Fruit fly (Drosophila melanogaster) whole organism, embryonic: ENCODE results near the gene CG5565.
A peak's percentile ranks its signal among the peaks of the same experiment; 100 is the strongest.

ENCODE experiments used
- Atf-2 ChIP-seq: fragments of 200-800 bp; sonication (Bioruptor generic); optimal IDR thresholded peaks from 2 replicates; lab custom pipeline; 2016; ENCODE audit warnings: missing biosample characterization, missing genetic modification characterization
- Bdp1 ChIP-seq: fragments of 200-800 bp; sonication (Bioruptor generic); optimal IDR thresholded peaks from 3 replicates; lab custom pipeline; 2016; ENCODE audit warnings: missing biosample characterization, missing genetic modification characterization
- Blimp-1 ChIP-seq: fragments of 200-800 bp; sonication (Bioruptor generic); optimal IDR thresholded peaks from 3 replicates; lab custom pipeline; 2018; ENCODE audit warnings: missing biosample characterization, missing genetic modification characterization, mild to moderate bottlenecking, moderate library complexity, missing genetic modification reagents
- BtbVII ChIP-seq: fragments of 200-800 bp; sonication (Bioruptor generic); optimal IDR thresholded peaks from 3 replicates; lab custom pipeline; 2017; ENCODE audit warnings: missing biosample characterization, mild to moderate bottlenecking, missing genetic modification characterization
- Bteb2 ChIP-seq: fragments of 200-800 bp; sonication (Bioruptor generic); optimal IDR thresholded peaks from 2 replicates; lab custom pipeline; 2016; ENCODE audit warnings: missing biosample characterization, missing genetic modification characterization
- CG12071 ChIP-seq: fragments of 200-800 bp; sonication (Bioruptor generic); optimal IDR thresholded peaks from 3 replicates; lab custom pipeline; 2018; ENCODE audit warnings: missing biosample characterization, mild to moderate bottlenecking, missing genetic modification characterization
- CG12391 ChIP-seq: fragments of 200-800 bp; sonication (Bioruptor generic); optimal IDR thresholded peaks from 3 replicates; lab custom pipeline; 2018; ENCODE audit warnings: missing biosample characterization, mild to moderate bottlenecking, missing genetic modification characterization, moderate library complexity
- CG14050 ChIP-seq: fragments of 200-800 bp; sonication (Bioruptor generic); IDR thresholded peaks from 3 replicates; pipeline ENCODE4 v1.3.6; 2022; ENCODE audit warnings: missing biosample characterization, missing genetic modification characterization
- CG14860 ChIP-seq: fragments of 200-800 bp; sonication (Bioruptor generic); IDR thresholded peaks from 3 replicates; pipeline ENCODE4 v1.3.6; 2022; ENCODE audit warnings: missing biosample characterization, missing genetic modification characterization; ENCODE audit not compliant: partially characterized antibody
- CG17568 ChIP-seq: fragments of 200-800 bp; sonication (Bioruptor generic); optimal IDR thresholded peaks from 2 replicates; lab custom pipeline; 2018; ENCODE audit warnings: missing biosample characterization, mild to moderate bottlenecking, missing genetic modification characterization, moderate library complexity
- CG18011 ChIP-seq: fragments of 200-800 bp; sonication (Bioruptor generic); optimal IDR thresholded peaks from 2 replicates; lab custom pipeline; 2017; ENCODE audit warnings: missing biosample characterization, missing genetic modification characterization, mild to moderate bottlenecking, moderate library complexity, missing genotype
- CG18262 ChIP-seq: fragments of 200-800 bp; optimal IDR thresholded peaks from 3 replicates; lab custom pipeline; 2019; ENCODE audit warnings: missing biosample characterization, mild to moderate bottlenecking, missing genetic modification characterization, moderate library complexity
- CG30020 ChIP-seq: fragments of 200-800 bp; optimal IDR thresholded peaks from 2 replicates; lab custom pipeline; 2019; ENCODE audit warnings: missing biosample characterization, mild to moderate bottlenecking, missing genetic modification characterization, moderate library complexity
- CG30403 ChIP-seq: fragments of 200-800 bp; sonication (Bioruptor generic); optimal IDR thresholded peaks from 3 replicates; lab custom pipeline; 2016; ENCODE audit warnings: missing biosample characterization, missing genetic modification characterization
- CG32767 ChIP-seq: fragments of 200-800 bp; sonication (Bioruptor generic); IDR thresholded peaks from 2 replicates; pipeline ENCODE4 v1.3.6; 2022; ENCODE audit warnings: missing biosample characterization, missing genetic modification characterization
- CG3281 ChIP-seq: fragments of 200-800 bp; sonication (Bioruptor generic); optimal IDR thresholded peaks from 3 replicates; lab custom pipeline; 2017; ENCODE audit warnings: missing biosample characterization, mild to moderate bottlenecking, missing genetic modification characterization
- CG3726 ChIP-seq: fragments of 200-800 bp; sonication (Bioruptor generic); IDR thresholded peaks from 3 replicates; pipeline ENCODE4, ENCODE4 v1.3.6; 2022; ENCODE audit warnings: missing biosample characterization, missing genetic modification characterization
- CG6254 ChIP-seq: fragments of 200-800 bp; sonication (Bioruptor generic); optimal IDR thresholded peaks from 3 replicates; lab custom pipeline; 2017; ENCODE audit warnings: mild to moderate bottlenecking, missing biosample characterization, missing genetic modification reagents, missing genetic modification characterization
- CG6683 ChIP-seq: fragments of 200-800 bp; sonication (Bioruptor generic); optimal IDR thresholded peaks from 2 replicates; lab custom pipeline; 2017; ENCODE audit warnings: missing biosample characterization, mild to moderate bottlenecking, missing genetic modification characterization, missing genetic modification reagents
- CG8089 ChIP-seq: fragments of 200-800 bp; sonication (Bioruptor generic); optimal IDR thresholded peaks from 3 replicates; lab custom pipeline; 2016; ENCODE audit warnings: missing biosample characterization, missing genetic modification characterization
- CG9609 ChIP-seq: fragments of 200-800 bp; sonication (Bioruptor generic); optimal IDR thresholded peaks from 3 replicates; lab custom pipeline; 2016; ENCODE audit warnings: missing biosample characterization, missing genetic modification characterization
- CG9727 ChIP-seq: fragments of 200-800 bp; sonication (Bioruptor generic); optimal IDR thresholded peaks from 3 replicates; lab custom pipeline; 2017; ENCODE audit warnings: missing biosample characterization, mild to moderate bottlenecking, missing genetic modification characterization
- CG9797 ChIP-seq: fragments of 200-800 bp; sonication (Bioruptor generic); optimal IDR thresholded peaks from 3 replicates; lab custom pipeline; 2018; ENCODE audit warnings: missing biosample characterization, mild to moderate bottlenecking, missing genetic modification characterization
- Ets65A ChIP-seq: fragments of 200-800 bp; sonication (Bioruptor generic); peaks from one replicate; lab custom pipeline; 2016; ENCODE audit warnings: missing biosample characterization, missing genetic modification characterization
- Jarid2 ChIP-seq: fragments of 200-800 bp; sonication (Bioruptor generic); optimal IDR thresholded peaks from 3 replicates; lab custom pipeline; 2017; ENCODE audit warnings: mild to moderate bottlenecking, missing biosample characterization, missing genetic modification reagents, missing genetic modification characterization
- Lhr ChIP-seq: fragments of 200-800 bp; sonication (Bioruptor generic); optimal IDR thresholded peaks from 3 replicates; lab custom pipeline; 2017; ENCODE audit warnings: mild to moderate bottlenecking, missing biosample characterization, missing genetic modification reagents, missing genetic modification characterization
- MBD-R2 ChIP-seq: fragments of 200-800 bp; sonication (Bioruptor generic); IDR thresholded peaks from 2 replicates; pipeline ENCODE4 v1.3.6; 2022; ENCODE audit warnings: missing biosample characterization, missing genetic modification characterization
- NC2β ChIP-seq: fragments of 200-800 bp; sonication (Bioruptor generic); optimal IDR thresholded peaks from 2 replicates; lab custom pipeline; 2016; ENCODE audit warnings: missing biosample characterization, missing genetic modification characterization
- NfI ChIP-seq: fragments of 200-800 bp; sonication (Bioruptor generic); optimal IDR thresholded peaks from 3 replicates; lab custom pipeline; 2018; ENCODE audit warnings: missing biosample characterization, mild to moderate bottlenecking, missing genetic modification characterization, moderate library complexity
- Spps ChIP-seq: fragments of 200-800 bp; sonication (Bioruptor generic); optimal IDR thresholded peaks from 2 replicates; lab custom pipeline; 2018; ENCODE audit warnings: missing biosample characterization, mild to moderate bottlenecking, missing genetic modification characterization
- Usf ChIP-seq: fragments of 200-800 bp; sonication (Bioruptor generic); optimal IDR thresholded peaks from 2 replicates; lab custom pipeline; 2017; ENCODE audit warnings: missing genotype, missing biosample characterization, missing genetic modification characterization
- ac ChIP-seq: fragments of 200-800 bp; sonication (Bioruptor generic); optimal IDR thresholded peaks from 3 replicates; lab custom pipeline; 2017; ENCODE audit warnings: missing biosample characterization, mild to moderate bottlenecking, missing genetic modification characterization
- az2 ChIP-seq: fragments of 200-800 bp; sonication (Bioruptor generic); optimal IDR thresholded peaks from 3 replicates; lab custom pipeline; 2016; ENCODE audit warnings: missing biosample characterization, missing genetic modification characterization
- cad ChIP-seq: fragments of >200 bp; optimal IDR thresholded peaks from 2 replicates; lab custom pipeline; 2017; ENCODE audit warnings: missing biosample characterization, missing genetic modification characterization
- chinmo ChIP-seq: fragments of 200-800 bp; sonication (Bioruptor generic); IDR thresholded peaks from 4 replicates; pipeline ENCODE4 v1.3.6; 2022; ENCODE audit warnings: missing biosample characterization, missing genetic modification characterization; ENCODE audit not compliant: partially characterized antibody
- ci ChIP-seq: fragments of 200-800 bp; sonication (Bioruptor generic); IDR thresholded peaks from 3 replicates; pipeline ENCODE4 v1.3.6; 2022; ENCODE audit warnings: missing biosample characterization, missing genetic modification characterization
- eve ChIP-seq, 2 experiments: fragments of >200 bp; optimal IDR thresholded peaks; 2 replicates each; lab custom pipeline; 2017; ENCODE audit warnings: missing biosample characterization in 2 of 2, missing genetic modification characterization in 2 of 2
- gfzf ChIP-seq: fragments of 200-800 bp; sonication (Bioruptor generic); optimal IDR thresholded peaks from 2 replicates; lab custom pipeline; 2016; ENCODE audit warnings: missing biosample characterization, mild to moderate bottlenecking, missing genetic modification characterization, moderate library complexity
- mam ChIP-seq: fragments of 200-800 bp; sonication (Bioruptor generic); optimal IDR thresholded peaks from 3 replicates; lab custom pipeline; 2016; ENCODE audit warnings: missing biosample characterization, missing genetic modification characterization
- nmo ChIP-seq: fragments of 200-800 bp; sonication (Bioruptor generic); optimal IDR thresholded peaks from 2 replicates; lab custom pipeline; 2018; ENCODE audit warnings: missing biosample characterization, mild to moderate bottlenecking, missing genetic modification characterization, moderate library complexity
- org-1 ChIP-seq: fragments of 200-800 bp; sonication (Bioruptor generic); optimal IDR thresholded peaks from 2 replicates; lab custom pipeline; 2017; ENCODE audit warnings: missing biosample characterization, missing genetic modification characterization
- prd ChIP-seq, 3 experiments: fragments of >200 bp in 2 of 3; fragments of 200-800 bp in 1 of 3; sonication (Bioruptor generic) in 1 of 3; optimal IDR thresholded peaks in 2 of 3; IDR thresholded peaks in 1 of 3; 2 replicates in 2 of 3; 3 replicates in 1 of 3; pipeline versions ENCODE4 v1.3.6 to Lab custom; 2017 to 2022; ENCODE audit warnings: missing biosample characterization in 1 of 3, missing genetic modification characterization in 1 of 3
- ro ChIP-seq: fragments of 200-800 bp; sonication (Bioruptor generic); IDR thresholded peaks from 2 replicates; pipeline ENCODE4 v1.3.6; 2022; ENCODE audit warnings: missing biosample characterization, missing genetic modification characterization
- row ChIP-seq: fragments of 200-800 bp; sonication (Bioruptor generic); IDR thresholded peaks from 3 replicates; pipeline ENCODE4 v1.3.6; 2022; ENCODE audit warnings: missing biosample characterization, missing genetic modification characterization
- seq ChIP-seq: fragments of 200-800 bp; sonication (Bioruptor generic); IDR thresholded peaks from 2 replicates; pipeline ENCODE4 v1.3.6; 2022; ENCODE audit warnings: missing biosample characterization, missing genetic modification characterization
- sisA ChIP-seq: fragments of 200-800 bp; sonication (Bioruptor generic); IDR thresholded peaks from 2 replicates; pipeline ENCODE4 v1.3.6; 2022; ENCODE audit warnings: missing biosample characterization, missing genetic modification characterization
- tio ChIP-seq: fragments of 200-800 bp; sonication (Bioruptor generic); optimal IDR thresholded peaks from 2 replicates; lab custom pipeline; 2017; ENCODE audit warnings: missing biosample characterization, missing genetic modification characterization, inconsistent platforms
- tx ChIP-seq: fragments of 200-800 bp; sonication (Bioruptor generic); optimal IDR thresholded peaks from 2 replicates; lab custom pipeline; 2016; ENCODE audit warnings: missing biosample characterization, missing genetic modification characterization
- vfl ChIP-seq: fragments of 200-800 bp; sonication (Bioruptor generic); optimal IDR thresholded peaks from 2 replicates; lab custom pipeline; 2016; ENCODE audit warnings: missing biosample characterization, missing genetic modification characterization
- wek ChIP-seq: fragments of 200-800 bp; sonication (Bioruptor generic); optimal IDR thresholded peaks from 3 replicates; lab custom pipeline; 2018; ENCODE audit warnings: missing biosample characterization, mild to moderate bottlenecking, missing genetic modification characterization, moderate library complexity
- wor ChIP-seq: fragments of 200-800 bp; sonication (Bioruptor generic); IDR thresholded peaks from 2 replicates; pipeline ENCODE4 v1.3.6; 2022; ENCODE audit warnings: missing biosample characterization, missing genetic modification characterization
- yki ChIP-seq: fragments of >200 bp; optimal IDR thresholded peaks from 3 replicates; lab custom pipeline; 2018

The CG5565 gene

dm6 chr2L:1393611-1394010, 37.9 kb upstream of the CG5565 start (continued):
- TF ChIP-seq ro (GFP tag; lab: Robert Waterston, UW) (no peak), mam (no peak), CG9797 (GFP tag; lab: Kevin White, UChicago) (no peak), CG8089 (GFP tag; lab: Kevin White, UChicago) (no peak), cad (GFP tag; lab: Kevin White, UChicago) (no peak), ci (GFP tag; lab: Robert Waterston, UW) (0 out of 3 replicates have a peak, but pooled peaks have one; percentile 53), yki (lab: Kevin White, UChicago) (no peak), CG18262 (tag; lab: Kevin White, UChicago) (peak; percentile 6), wek (GFP tag; lab: Kevin White, UChicago) (no peak), CG12071 (GFP tag; lab: Kevin White, UChicago) (no peak), seq (GFP tag; lab: Robert Waterston, UW) (no peak), CG3726 (GFP tag; lab: Robert Waterston, UW) (no peak), CG9727 (GFP tag; lab: Kevin White, UChicago) (no peak), chinmo (no peak), Bdp1 (GFP tag; lab: Kevin White, UChicago) (no peak), wor (GFP tag; lab: Robert Waterston, UW) (no peak), eve (GFP tag; optimal IDR thresholded peaks at IDR 0.05; lab: Kevin White, UChicago) (no peak), CG14050 (GFP tag; lab: Robert Waterston, UW) (no peak), MBD-R2 (GFP tag; lab: Robert Waterston, UW) (no peak), CG6683 (GFP tag; lab: Kevin White, UChicago) (no peak), Spps (tag; lab: Kevin White, UChicago) (no peak), CG30403 (GFP tag; lab: Kevin White, UChicago) (peak; percentile 30), Atf-2 (no peak), NfI (no peak), prd (optimal IDR thresholded peaks at IDR 0.05; lab: Kevin White, UChicago) (no peak), prd (GFP tag; IDR thresholded peaks at IDR 0.05; lab: Robert Waterston, UW) (peak; percentile 6; the same call in 1 of the 3 replicates), CG17568 (GFP tag; lab: Kevin White, UChicago) (no peak), Jarid2 (GFP tag; lab: Kevin White, UChicago) (no peak), CG14860 (no peak), CG12391 (peak; percentile 1), NC2β (GFP tag; lab: Kevin White, UChicago) (no peak), row (GFP tag; lab: Robert Waterston, UW) (0 out of 3 replicates have a peak, but pooled peaks have one; percentile 13), BtbVII (no peak), gfzf (GFP tag; lab: Kevin White, UChicago) (no peak), Lhr (GFP tag; lab: Kevin White, UChicago) (no peak), CG9609 (GFP tag; lab: Kevin White, UChicago) (no peak), CG3281 (GFP tag; lab: Kevin White, UChicago) (no peak), tio (GFP tag; lab: Kevin White, UChicago) (no peak), Bteb2 (no peak), Blimp-1 (GFP tag; lab: Kevin White, UChicago) (peak; percentile 20), vfl (GFP tag; lab: Kevin White, UChicago) (no peak), nmo (GFP tag; lab: Kevin White, UChicago) (peak; percentile 17), org-1 (GFP tag; lab: Kevin White, UChicago) (no peak), Ets65A (GFP tag; lab: Kevin White, UChicago) (peak; percentile 88), CG32767 (GFP tag; lab: Robert Waterston, UW) (no peak), CG30020 (tag; lab: Kevin White, UChicago) (no peak), Usf (GFP tag; lab: Kevin White, UChicago) (no peak), CG6254 (GFP tag; lab: Kevin White, UChicago) (no peak), az2 (GFP tag; lab: Kevin White, UChicago) (peak; percentile 13), ac (GFP tag; lab: Kevin White, UChicago) (no peak), tx (GFP tag; lab: Kevin White, UChicago) (no peak), sisA (GFP tag; lab: Robert Waterston, UW) (no peak), CG18011 (no peak)
